Fruit fly (Drosophila melanogaster) S2 (cell line): Measurements from ENCODE around the gene CG17633.
A peak's percentile ranks its signal among the peaks of the same experiment; 100 is the strongest.

Experiments used
- CG8478 ChIP-seq: fragments of >200 bp; optimal IDR thresholded peaks from 2 replicates; lab custom pipeline; 2018
- CTCF ChIP-seq, 2 experiments: fragments of >200 bp; optimal IDR thresholded peaks; 2 replicates each; lab custom pipeline; 2018

CG17633 gene

dm6 chr2L:9768735-9769134 is at the start of gene CG17633:
Gene CG17633 (plus strand): TSS chr2L:9769060.
- TF ChIP-seq CTCF (optimal IDR thresholded peaks at IDR 0.05; lab: Kevin White, UChicago) (no peak), CG8478 (lab: Kevin White, UChicago) (no peak)

- TF ChIP-seq CTCF (optimal IDR thresholded peaks at IDR 0.05; lab: Kevin White, UChicago) (no peak), CG8478 (lab: Kevin White, UChicago) (no peak)
Observed at dm6 chr2L:9728791-9729190, 40.1 kb upstream of the CG17633 start.

dm6 chr2L:9729618-9730284 is 39.1 kb upstream of the CG17633 start, which contains the start of gene CG13116:
Gene CG13116 (plus strand): TSS chr2L:9729940.
- TF ChIP-seq CG8478 (lab: Kevin White, UChicago) (no peak), CTCF (optimal IDR thresholded peaks at IDR 0.05; lab: Kevin White, UChicago) (no peak)

- TF ChIP-seq CG8478 (lab: Kevin White, UChicago) (no peak), CTCF (optimal IDR thresholded peaks at IDR 0.05; lab: Kevin White, UChicago) (peak; percentile 75 to 88)
Observed at dm6 chr2L:9731269-9731668, 37.6 kb upstream of the CG17633 start.

- TF ChIP-seq CG8478 (lab: Kevin White, UChicago) (no peak), CTCF (optimal IDR thresholded peaks at IDR 0.05; lab: Kevin White, UChicago) (no peak)
Observed at dm6 chr2L:9734134-9734533, 34.7 kb upstream of the CG17633 start.

dm6 chr2L:9736000-9736695 is 32.7 kb upstream of the CG17633 start, which contains the start of gene CG13117:
Gene CG13117 (plus strand): TSS chr2L:9736645.
- no peak for TF ChIP-seq CG8478 (lab: Kevin White, UChicago)
- TF ChIP-seq CTCF (optimal IDR thresholded peaks at IDR 0.05; lab: Kevin White, UChicago), result no peak

dm6 chr2L:9737360-9737759 is 31.5 kb upstream of the CG17633 start:
- no peak for TF ChIP-seq CTCF (optimal IDR thresholded peaks at IDR 0.05; lab: Kevin White, UChicago)
- no peak for TF ChIP-seq CG8478 (lab: Kevin White, UChicago)

dm6 chr2L:9737803-9738202 is 31.1 kb upstream of the CG17633 start:
- TF ChIP-seq CG8478 (lab: Kevin White, UChicago), result no peak
- no peak for TF ChIP-seq CTCF (optimal IDR thresholded peaks at IDR 0.05; lab: Kevin White, UChicago)

- TF ChIP-seq CTCF (optimal IDR thresholded peaks at IDR 0.05; lab: Kevin White, UChicago) (no peak), CG8478 (lab: Kevin White, UChicago) (no peak)
Observed at dm6 chr2L:9739685-9740084, 29.2 kb upstream of the CG17633 start.

dm6 chr2L:9743823-9744222 is 25.0 kb upstream of the CG17633 start:
- TF ChIP-seq CTCF (optimal IDR thresholded peaks at IDR 0.05; lab: Kevin White, UChicago) (no peak), CG8478 (lab: Kevin White, UChicago) (no peak)

- TF ChIP-seq CG8478 (lab: Kevin White, UChicago) (no peak), CTCF (optimal IDR thresholded peaks at IDR 0.05; lab: Kevin White, UChicago) (no peak)
Observed at dm6 chr2L:9744634-9745033, 24.2 kb upstream of the CG17633 start.

- no peak for TF ChIP-seq CG8478 (lab: Kevin White, UChicago)
- TF ChIP-seq CTCF (optimal IDR thresholded peaks at IDR 0.05; lab: Kevin White, UChicago), result no peak
Observed at dm6 chr2L:9746236-9747225, 22.3 kb upstream of the CG17633 start, which contains the start of gene Nckx30C. Gene Nckx30C (minus strand): TSS chr2L:9746495.

dm6 chr2L:9749745-9750144 is 19.1 kb upstream of the CG17633 start, which contains the start of gene Cyp4e3:
Gene Cyp4e3 (minus strand): TSS chr2L:9750071.
- TF ChIP-seq CTCF (optimal IDR thresholded peaks at IDR 0.05; lab: Kevin White, UChicago) (no peak), CG8478 (lab: Kevin White, UChicago) (no peak)

dm6 chr2L:9753357-9753756 is 15.5 kb upstream of the CG17633 start:
- TF ChIP-seq CG8478 (lab: Kevin White, UChicago) (no peak), CTCF (optimal IDR thresholded peaks at IDR 0.05; lab: Kevin White, UChicago) (no peak)
